Fruit fly (Drosophila melanogaster) whole organism: ENCODE results near the gene HDAC4.

ENCODE experiments used
- CG8478 ChIP-seq: fragments of >200 bp; optimal IDR thresholded peaks from 2 replicates; lab custom pipeline; 2018; ENCODE audit warnings: inconsistent platforms
- Dll ChIP-seq: fragments of >200 bp; optimal IDR thresholded peaks from 2 replicates; lab custom pipeline; 2017

DNA sequence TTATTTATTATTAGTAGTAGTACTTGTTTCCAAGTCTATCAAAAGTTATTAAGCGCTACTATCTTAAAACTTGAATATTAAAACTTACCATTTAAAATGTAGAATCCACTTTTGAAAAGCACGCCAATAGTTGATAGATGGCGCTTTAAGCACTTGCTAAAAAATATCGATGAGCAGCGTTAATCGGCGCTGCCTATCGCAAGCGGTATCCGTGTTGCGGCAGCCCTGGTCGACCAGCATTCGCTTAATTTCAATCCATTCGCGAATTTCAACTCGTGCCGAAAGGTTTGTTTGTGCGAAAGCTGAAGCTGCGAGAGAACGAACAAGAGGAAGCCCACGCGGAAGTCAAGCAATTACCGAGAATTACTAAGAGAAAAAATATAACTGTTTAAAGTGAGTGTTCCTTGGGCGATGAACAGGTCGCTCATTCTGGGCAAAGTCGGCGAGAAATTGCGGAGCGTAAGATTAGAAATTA is 44.2 kb upstream of the HDAC4 start, which contains the start of gene Prx2:
- no peak for TF ChIP-seq Dll (lab: Kevin White, UChicago)
- TF ChIP-seq CG8478: no peak
